Fruit fly (Drosophila melanogaster) whole organism, embryonic: Measurements from ENCODE around the gene Tbc1d22.
A peak's percentile ranks its signal among the peaks of the same experiment; 100 is the strongest.

Experiments
- Adf1 ChIP-seq: fragments of 200-800 bp; sonication (Bioruptor generic); IDR thresholded peaks from 2 replicates; pipeline ENCODE4 v1.3.6; 2022; ENCODE audit warnings: missing biosample characterization, missing genetic modification characterization
- Atf6 ChIP-seq: fragments of 200-800 bp; sonication (Bioruptor generic); IDR thresholded peaks from 2 replicates; pipeline ENCODE4 v1.3.6; 2022; ENCODE audit warnings: missing biosample characterization, missing genetic modification characterization
- B-H1 ChIP-seq: fragments of 200-800 bp; sonication (Bioruptor generic); IDR thresholded peaks from 3 replicates; pipeline ENCODE4 v1.3.6; 2022; ENCODE audit warnings: missing biosample characterization, missing genetic modification characterization
- CG10431 ChIP-seq: fragments of 200-800 bp; sonication (Bioruptor generic); optimal IDR thresholded peaks from 3 replicates; lab custom pipeline; 2018; ENCODE audit warnings: missing biosample characterization, mild to moderate bottlenecking, missing genetic modification characterization
- CG10959 ChIP-seq: fragments of 200-800 bp; sonication (Bioruptor generic); IDR thresholded peaks from 2 replicates; pipeline ENCODE4 v1.3.6; 2022; ENCODE audit warnings: missing biosample characterization, missing genetic modification characterization
- CG12391 ChIP-seq: fragments of 200-800 bp; sonication (Bioruptor generic); optimal IDR thresholded peaks from 3 replicates; lab custom pipeline; 2018; ENCODE audit warnings: missing biosample characterization, mild to moderate bottlenecking, missing genetic modification characterization, moderate library complexity
- CG13624 ChIP-seq: fragments of 200-800 bp; sonication (Bioruptor generic); optimal IDR thresholded peaks from 2 replicates; lab custom pipeline; 2016; ENCODE audit warnings: missing biosample characterization, missing genetic modification characterization
- CG14050 ChIP-seq: fragments of 200-800 bp; sonication (Bioruptor generic); IDR thresholded peaks from 3 replicates; pipeline ENCODE4 v1.3.6; 2022; ENCODE audit warnings: missing biosample characterization, missing genetic modification characterization
- CG15696 ChIP-seq: fragments of 200-800 bp; sonication (Bioruptor generic); optimal IDR thresholded peaks from 2 replicates; lab custom pipeline; 2019; ENCODE audit warnings: missing biosample characterization, mild to moderate bottlenecking, missing genetic modification characterization, moderate library complexity
- CG16815 ChIP-seq: fragments of 200-800 bp; sonication (Bioruptor generic); optimal IDR thresholded peaks from 3 replicates; lab custom pipeline; 2017; ENCODE audit warnings: missing biosample characterization, mild to moderate bottlenecking, missing genetic modification characterization
- CG17612 ChIP-seq: fragments of 200-800 bp; sonication (Bioruptor generic); IDR thresholded peaks from 2 replicates; pipeline ENCODE4 v1.3.6; 2022; ENCODE audit warnings: missing biosample characterization, missing genetic modification characterization
- CG18262 ChIP-seq: fragments of 200-800 bp; optimal IDR thresholded peaks from 3 replicates; lab custom pipeline; 2019; ENCODE audit warnings: missing biosample characterization, mild to moderate bottlenecking, missing genetic modification characterization, moderate library complexity
- CG1832 ChIP-seq: fragments of 200-800 bp; sonication (Bioruptor generic); optimal IDR thresholded peaks from 2 replicates; lab custom pipeline; 2017; ENCODE audit warnings: missing biosample characterization, mild to moderate bottlenecking, missing genetic modification characterization, inconsistent platforms
- CG18764 ChIP-seq: fragments of 200-800 bp; sonication (Bioruptor generic); optimal IDR thresholded peaks from 3 replicates; lab custom pipeline; 2016; ENCODE audit warnings: missing biosample characterization, missing genetic modification characterization
- CG2116 ChIP-seq: fragments of 200-800 bp; sonication (Bioruptor generic); optimal IDR thresholded peaks from 3 replicates; lab custom pipeline; 2018; ENCODE audit warnings: missing biosample characterization, mild to moderate bottlenecking, missing genetic modification characterization
- CG31365 ChIP-seq: fragments of 200-800 bp; sonication (Bioruptor generic); optimal IDR thresholded peaks from 2 replicates; lab custom pipeline; 2018; ENCODE audit warnings: missing biosample characterization, mild to moderate bottlenecking, missing genetic modification characterization
- CG31441 ChIP-seq: fragments of 200-800 bp; sonication (Bioruptor generic); IDR thresholded peaks from 2 replicates; pipeline ENCODE4 v1.3.6; 2022; ENCODE audit warnings: missing biosample characterization, missing genetic modification characterization
- CG32767 ChIP-seq: fragments of 200-800 bp; sonication (Bioruptor generic); IDR thresholded peaks from 2 replicates; pipeline ENCODE4 v1.3.6; 2022; ENCODE audit warnings: missing biosample characterization, missing genetic modification characterization
- CG5180 ChIP-seq: fragments of 200-800 bp; sonication (Bioruptor generic); optimal IDR thresholded peaks from 3 replicates; lab custom pipeline; 2017; ENCODE audit warnings: missing biosample characterization, missing genetic modification characterization, mild to moderate bottlenecking, moderate library complexity, missing genetic modification reagents
- CG5953 ChIP-seq: fragments of 200-800 bp; sonication (Bioruptor generic); IDR thresholded peaks from 2 replicates; pipeline ENCODE4 v1.3.6; 2022; ENCODE audit warnings: missing biosample characterization, missing genetic modification characterization
- CG6791 ChIP-seq: fragments of 200-800 bp; sonication (Bioruptor generic); IDR thresholded peaks from 3 replicates; pipeline ENCODE4 v1.3.6; 2022; ENCODE audit warnings: missing biosample characterization, missing genetic modification characterization; ENCODE audit not compliant: partially characterized antibody
- CG7271 ChIP-seq: fragments of 200-800 bp; sonication (Bioruptor generic); optimal IDR thresholded peaks from 2 replicates; lab custom pipeline; 2018; ENCODE audit warnings: missing biosample characterization, mild to moderate bottlenecking, missing genetic modification characterization, moderate library complexity
- CG7372 ChIP-seq: fragments of 200-800 bp; sonication (Bioruptor generic); IDR thresholded peaks from 2 replicates; pipeline ENCODE4 v1.3.6; 2022; ENCODE audit warnings: missing biosample characterization, missing genetic modification characterization
- CG7745 ChIP-seq: fragments of 200-800 bp; sonication (Bioruptor generic); optimal IDR thresholded peaks from 2 replicates; lab custom pipeline; 2018; ENCODE audit warnings: missing biosample characterization, mild to moderate bottlenecking, missing genetic modification characterization, moderate library complexity
- CG7786 ChIP-seq: fragments of 200-800 bp; sonication (Bioruptor generic); optimal IDR thresholded peaks from 2 replicates; lab custom pipeline; 2016; ENCODE audit warnings: missing biosample characterization, missing genetic modification characterization
- CG7963 ChIP-seq: fragments of 200-800 bp; sonication (Bioruptor generic); IDR thresholded peaks from 3 replicates; pipeline ENCODE4 v1.3.6; 2022; ENCODE audit warnings: missing biosample characterization, missing genetic modification characterization; ENCODE audit not compliant: partially characterized antibody
- CG9932 ChIP-seq: fragments of 200-800 bp; sonication (Bioruptor generic); IDR thresholded peaks from 2 replicates; pipeline ENCODE4 v1.3.6; 2022; ENCODE audit warnings: missing biosample characterization, missing genetic modification characterization
- D ChIP-seq, 2 experiments: fragments of 200-800 bp in 1 of 2; fragments of >200 bp in 1 of 2; sonication (Bioruptor generic) in 1 of 2; optimal IDR thresholded peaks; 2 replicates in 1 of 2; 3 replicates in 1 of 2; lab custom pipeline; 2017; ENCODE audit warnings: mild to moderate bottlenecking in 1 of 2, missing biosample characterization in 1 of 2, missing genetic modification characterization in 1 of 2, missing genetic modification reagents in 1 of 2
- D19B ChIP-seq: fragments of 200-800 bp; sonication (Bioruptor generic); optimal IDR thresholded peaks from 2 replicates; lab custom pipeline; 2017; ENCODE audit warnings: missing biosample characterization, mild to moderate bottlenecking, missing genetic modification characterization
- Dek ChIP-seq: fragments of 200-800 bp; sonication (Bioruptor generic); optimal IDR thresholded peaks from 3 replicates; lab custom pipeline; 2019; ENCODE audit warnings: missing biosample characterization, mild to moderate bottlenecking, missing genetic modification characterization, moderate library complexity
- Doc2 ChIP-seq: fragments of 200-800 bp; sonication (Bioruptor generic); IDR thresholded peaks from 2 replicates; pipeline ENCODE4 v1.3.6; 2022; ENCODE audit warnings: missing biosample characterization, missing genetic modification characterization
- Fer1 ChIP-seq: fragments of 200-800 bp; sonication (Bioruptor generic); optimal IDR thresholded peaks from 2 replicates; lab custom pipeline; 2017; ENCODE audit warnings: missing biosample characterization, mild to moderate bottlenecking, missing genetic modification characterization
- Fer3 ChIP-seq: fragments of 200-800 bp; sonication (Bioruptor generic); optimal IDR thresholded peaks from 2 replicates; lab custom pipeline; 2018; ENCODE audit warnings: missing biosample characterization, mild to moderate bottlenecking, missing genetic modification characterization, moderate library complexity
- Gsc ChIP-seq: fragments of 200-800 bp; sonication (Bioruptor generic); IDR thresholded peaks from 2 replicates; pipeline ENCODE4 v1.3.6; 2022; ENCODE audit warnings: missing biosample characterization, missing genetic modification characterization
- H15 ChIP-seq: fragments of 200-800 bp; sonication (Bioruptor generic); IDR thresholded peaks from 3 replicates; pipeline ENCODE4 v1.3.6; 2022; ENCODE audit warnings: missing biosample characterization, missing genetic modification characterization
- Hey ChIP-seq: fragments of 200-800 bp; sonication (Bioruptor generic); optimal IDR thresholded peaks from 3 replicates; lab custom pipeline; 2018; ENCODE audit warnings: missing biosample characterization, mild to moderate bottlenecking, missing genetic modification characterization
- Kr ChIP-seq: fragments of 200-800 bp; sonication (Bioruptor generic); optimal IDR thresholded peaks from 2 replicates; lab custom pipeline; 2017; ENCODE audit warnings: missing biosample characterization, mild to moderate bottlenecking, missing genetic modification characterization
- Lhr ChIP-seq: fragments of 200-800 bp; sonication (Bioruptor generic); optimal IDR thresholded peaks from 3 replicates; lab custom pipeline; 2017; ENCODE audit warnings: mild to moderate bottlenecking, missing biosample characterization, missing genetic modification reagents, missing genetic modification characterization
- MESR4 ChIP-seq: fragments of 200-800 bp; sonication (Bioruptor generic); optimal IDR thresholded peaks from 2 replicates; lab custom pipeline; 2018; ENCODE audit warnings: missing biosample characterization, mild to moderate bottlenecking, missing genetic modification characterization, moderate library complexity
- Sry-δ ChIP-seq: fragments of 200-800 bp; sonication (Bioruptor generic); optimal IDR thresholded peaks from 2 replicates; lab custom pipeline; 2016; ENCODE audit warnings: missing biosample characterization, missing genetic modification characterization
- Taf1 ChIP-seq: fragments of 200-800 bp; sonication (Bioruptor generic); IDR thresholded peaks from 2 replicates; pipeline ENCODE4 v1.3.6; 2022; ENCODE audit warnings: missing biosample characterization, missing genetic modification characterization
- fru ChIP-seq: fragments of >200 bp; optimal IDR thresholded peaks from 2 replicates; lab custom pipeline; 2017
- gsb-n ChIP-seq: fragments of 200-800 bp; sonication (Bioruptor generic); optimal IDR thresholded peaks from 3 replicates; lab custom pipeline; 2018; ENCODE audit warnings: missing biosample characterization, mild to moderate bottlenecking, missing genetic modification characterization
- kni ChIP-seq: fragments of 200-800 bp; sonication (Bioruptor generic); optimal IDR thresholded peaks from 3 replicates; lab custom pipeline; 2017; ENCODE audit warnings: mild to moderate bottlenecking, missing biosample characterization, missing genetic modification reagents, missing genetic modification characterization
- mam ChIP-seq: fragments of 200-800 bp; sonication (Bioruptor generic); optimal IDR thresholded peaks from 3 replicates; lab custom pipeline; 2016; ENCODE audit warnings: missing biosample characterization, missing genetic modification characterization
- org-1 ChIP-seq: fragments of 200-800 bp; sonication (Bioruptor generic); optimal IDR thresholded peaks from 2 replicates; lab custom pipeline; 2017; ENCODE audit warnings: missing biosample characterization, missing genetic modification characterization
- phol ChIP-seq: fragments of 200-800 bp; sonication (Bioruptor generic); optimal IDR thresholded peaks from 3 replicates; lab custom pipeline; 2018; ENCODE audit warnings: missing biosample characterization, mild to moderate bottlenecking, missing genetic modification characterization, moderate library complexity
- seq ChIP-seq: fragments of 200-800 bp; sonication (Bioruptor generic); IDR thresholded peaks from 2 replicates; pipeline ENCODE4 v1.3.6; 2022; ENCODE audit warnings: missing biosample characterization, missing genetic modification characterization
- sr ChIP-seq: fragments of 200-800 bp; sonication (Bioruptor generic); IDR thresholded peaks from 3 replicates; pipeline ENCODE4 v1.3.6; 2022; ENCODE audit warnings: missing biosample characterization, missing genetic modification characterization
- ttk ChIP-seq: fragments of 200-800 bp; sonication (Bioruptor generic); IDR thresholded peaks from 2 replicates; pipeline ENCODE4 v2.1.2; 2022; ENCODE audit warnings: missing biosample characterization, missing genetic modification characterization
- zen2 ChIP-seq: fragments of 200-800 bp; sonication (Bioruptor generic); IDR thresholded peaks from 3 replicates; pipeline ENCODE4 v1.3.6; 2022; ENCODE audit warnings: missing biosample characterization, missing genetic modification characterization; ENCODE audit not compliant: partially characterized antibody

Gene Tbc1d22

DNA sequence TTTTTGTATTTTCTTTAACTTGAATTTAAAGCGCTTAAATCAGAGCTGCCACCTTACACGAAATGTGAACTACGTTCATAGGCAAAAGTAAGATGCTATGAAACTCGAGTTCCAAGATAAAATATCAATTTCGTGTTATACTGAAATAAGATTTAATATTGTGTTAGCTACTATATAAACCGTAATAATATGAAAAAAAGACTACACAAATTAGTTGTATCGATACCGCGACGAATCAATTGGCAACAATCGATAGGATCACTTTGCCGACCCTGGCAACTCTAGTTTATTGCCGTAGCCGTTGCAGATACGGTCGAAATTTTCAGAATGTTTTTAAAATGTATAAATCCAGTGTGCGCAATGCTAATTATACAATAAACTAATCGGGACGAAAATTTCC is 38.5 kb downstream of the Tbc1d22 start, which contains the start of gene SNF4Agamma (continued):
- TF ChIP-seq CG12391 (tag; lab: Kevin White, UChicago) (peak; percentile 53), CG31365 (no peak), CG32767 (GFP tag; lab: Robert Waterston, UW) (no peak), Hey (tag; lab: Kevin White, UChicago) (no peak), CG5953 (no peak), CG7271 (tag; lab: Kevin White, UChicago) (no peak), Kr (GFP tag; lab: Kevin White, UChicago) (no peak), CG7786 (GFP tag; lab: Kevin White, UChicago) (no peak), phol (tag; lab: Kevin White, UChicago) (peak; percentile 46), CG7372 (GFP tag; lab: Robert Waterston, UW) (no peak), Doc2 (GFP tag; lab: Robert Waterston, UW) (no peak), mam (GFP tag; lab: Kevin White, UChicago) (no peak), CG13624 (GFP tag; lab: Kevin White, UChicago) (no peak), CG6791 (peak; percentile 74; the same call in 2 of the 3 replicates), Atf6 (GFP tag; lab: Robert Waterston, UW) (peak; percentile 41; the same call in 1 of the 2 replicates), CG5180 (GFP tag; lab: Kevin White, UChicago) (no peak), sr (GFP tag; lab: Robert Waterston, UW) (no peak), kni (GFP tag; lab: Kevin White, UChicago) (no peak), Fer1 (GFP tag; lab: Kevin White, UChicago) (no peak), CG7745 (no peak), Fer3 (tag; lab: Kevin White, UChicago) (no peak), Dek (peak; percentile 32), CG17612 (GFP tag; lab: Robert Waterston, UW) (no peak), CG18262 (tag; lab: Kevin White, UChicago) (peak; percentile 19), D19B (GFP tag; lab: Kevin White, UChicago) (no peak), org-1 (GFP tag; lab: Kevin White, UChicago) (no peak), CG18764 (GFP tag; lab: Kevin White, UChicago) (peak; percentile 10), CG10959 (GFP tag; lab: Robert Waterston, UW) (no peak), CG7963 (GFP tag; lab: Robert Waterston, UW) (no peak), Gsc (GFP tag; lab: Robert Waterston, UW) (no peak), CG10431 (no peak), CG14050 (GFP tag; lab: Robert Waterston, UW) (no peak), H15 (no peak), B-H1 (GFP tag; lab: Robert Waterston, UW) (no peak), CG9932 (GFP tag; lab: Robert Waterston, UW) (peak; percentile 56; the same call in 1 of the 2 replicates), Sry-δ (GFP tag; lab: Kevin White, UChicago) (peak; percentile 50), ttk (GFP tag; lab: Robert Waterston, UW) (no peak), MESR4 (GFP tag; lab: Kevin White, UChicago) (no peak), CG2116 (GFP tag; lab: Kevin White, UChicago) (peak; percentile 35), CG31441 (no peak), CG16815 (GFP tag; lab: Kevin White, UChicago) (no peak), gsb-n (tag; lab: Kevin White, UChicago) (peak; percentile 67), Adf1 (GFP tag; lab: Robert Waterston, UW) (no peak), fru (no peak), Lhr (GFP tag; lab: Kevin White, UChicago) (peak; percentile 45), CG1832 (GFP tag; lab: Kevin White, UChicago) (no peak), CG15696 (tag; lab: Kevin White, UChicago) (no peak), D (optimal IDR thresholded peaks at IDR 0.05; lab: Kevin White, UChicago) (no peak), D (GFP tag; optimal IDR thresholded peaks at IDR 0.05; lab: Kevin White, UChicago) (no peak), zen2 (GFP tag; lab: Robert Waterston, UW) (peak; percentile 46; the same call in 1 of the 3 replicates), seq (GFP tag; lab: Robert Waterston, UW) (0 out of 2 replicates have a peak, but pooled peaks have one; percentile 12), Taf1 (GFP tag; lab: Robert Waterston, UW) (no peak)
